Worm (Caenorhabditis elegans): ENCODE results near the gene pid-1.
A peak's percentile ranks its signal among the peaks of the same experiment; 100 is the strongest.

ce11 chrII:7699009-7699408 is 8.7 kb upstream of the pid-1 start, which contains the start of the genes moa-2 and cdk-11.1:
- TF ChIP-seq eor-1 (tag; optimal IDR thresholded peaks at IDR 0.05) (no peak), elt-3 (tag; optimal IDR thresholded peaks at IDR 0.05) (no peak), nhr-28 (tag; optimal IDR thresholded peaks at IDR 0.05) (no peak), elt-2 (tag; optimal IDR thresholded peaks at IDR 0.05) (peak; percentile 22), nhr-25 (tag; optimal IDR thresholded peaks at IDR 0.05) (no peak), R02D3.7 (tag; optimal IDR thresholded peaks at IDR 0.05) (no peak), nfya-1 (tag; optimal IDR thresholded peaks at IDR 0.05; ENCODE audit: insufficient read depth) (peak; percentile 49), ZK546.5 (tag; optimal IDR thresholded peaks at IDR 0.05) (no peak), fkh-10 (GFP tag; optimal IDR thresholded peaks at IDR 0.05) (no peak), jun-1 (tag; optimal IDR thresholded peaks at IDR 0.05) (no peak), nhr-77 (tag; optimal IDR thresholded peaks at IDR 0.05) (no peak), mdl-1 (tag; optimal IDR thresholded peaks at IDR 0.05) (no peak)

Data from whole organism, L3 larva.